Fruit fly (Drosophila melanogaster) whole organism, embryonic: ENCODE measurements around the gene CG43229.

Experiments
- slou ChIP-seq: fragments of 200-800 bp; sonication (Bioruptor generic); optimal IDR thresholded peaks from 3 replicates; lab custom pipeline; 2016; ENCODE audit warnings: missing biosample characterization, missing genetic modification characterization
- twi ChIP-seq: fragments of 200-800 bp; optimal IDR thresholded peaks from 2 replicates; lab custom pipeline; 2019; ENCODE audit warnings: missing biosample characterization, mild to moderate bottlenecking, missing genetic modification characterization, moderate library complexity

- TF ChIP-seq slou (GFP tag; lab: Kevin White, UChicago) (no peak), twi (tag; lab: Kevin White, UChicago) (no peak)
Observed at dm6 chrX:18114770-18115169, 23.6 kb upstream of the CG43229 start.
